Fruit fly (Drosophila melanogaster) whole organism, wandering third instar larva: ENCODE measurements around the gene Pmi.
A peak's percentile ranks its signal among the peaks of the same experiment; 100 is the strongest.

Source experiments
- Abd-B ChIP-seq: fragments of >200 bp; optimal IDR thresholded peaks from 2 replicates; lab custom pipeline; 2017; ENCODE audit warnings: missing biosample characterization, missing genetic modification characterization
- Vsx2 ChIP-seq: fragments of 200-300, 225-300 bp; sonication (Bioruptor generic); optimal IDR thresholded peaks from 2 replicates; lab custom pipeline; 2018; ENCODE audit warnings: missing biosample characterization, missing genetic modification characterization; ENCODE audit not compliant: partially characterized antibody
- brk ChIP-seq: fragments of 200-800 bp; sonication (Bioruptor generic); optimal IDR thresholded peaks from 2 replicates; lab custom pipeline; 2016; ENCODE audit warnings: missing biosample characterization, mild to moderate bottlenecking, missing genetic modification characterization
- foxo ChIP-seq, 2 experiments: fragments of 200-800 bp; sonication (Bioruptor generic); optimal IDR thresholded peaks; 2 replicates in 1 of 2; 3 replicates in 1 of 2; lab custom pipeline; 2016 to 2017; ENCODE audit warnings: missing biosample characterization in 2 of 2, missing genetic modification characterization in 2 of 2
- h ChIP-seq: fragments of 200-800 bp; sonication (Bioruptor generic); optimal IDR thresholded peaks from 3 replicates; lab custom pipeline; 2016; ENCODE audit warnings: missing biosample characterization, mild to moderate bottlenecking, missing genetic modification characterization
- usp ChIP-seq: fragments of >200 bp; optimal IDR thresholded peaks from 2 replicates; lab custom pipeline; 2017; ENCODE audit warnings: missing biosample characterization, missing genetic modification characterization

DNA sequence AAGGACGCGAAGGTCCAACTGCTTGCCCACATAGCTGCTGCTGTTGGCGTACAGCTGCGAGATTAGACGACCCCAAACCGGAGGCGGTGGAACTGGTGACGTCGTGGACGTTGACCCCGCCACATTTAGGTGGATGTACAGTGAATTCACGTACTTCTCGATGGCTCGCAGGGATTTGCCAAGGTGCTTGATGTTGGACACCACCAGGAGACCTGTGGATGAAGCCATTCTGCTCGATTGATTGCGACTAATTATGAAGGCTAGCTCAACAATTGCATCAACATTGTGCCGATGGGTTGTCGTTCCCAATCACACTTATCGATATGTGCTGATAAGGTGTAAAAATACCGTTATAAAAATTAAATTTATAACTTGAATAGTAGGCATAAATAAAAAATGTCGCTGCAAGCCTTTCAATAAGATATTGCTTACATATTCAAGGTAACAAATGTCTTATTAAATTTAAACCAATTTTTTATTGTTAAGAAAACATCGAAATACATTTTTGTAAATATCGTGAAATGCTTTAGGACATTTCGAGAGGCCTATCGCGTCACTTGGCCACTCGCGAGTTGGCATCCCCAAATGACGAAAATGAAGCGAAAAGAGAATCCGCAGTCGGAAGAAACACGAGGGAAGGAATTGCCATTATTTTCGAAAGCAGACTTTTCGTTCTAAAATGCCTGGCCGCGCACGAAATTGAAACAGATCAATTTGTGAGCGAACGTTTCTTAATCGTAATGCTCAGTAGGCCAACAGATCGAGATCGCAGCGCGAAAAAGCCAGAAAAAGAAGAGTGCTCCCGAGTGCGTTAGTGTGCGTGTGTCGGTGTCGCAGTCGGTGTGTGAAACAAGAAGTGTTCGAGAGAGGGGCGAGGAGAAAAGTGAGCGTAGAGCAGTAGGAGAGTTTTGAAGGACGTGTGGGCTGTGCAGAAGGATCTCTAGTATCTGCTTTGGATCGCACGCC, 11.0 kb upstream of the Pmi start, which contains the start of the genes Ppat-Dpck and scny:
- TF ChIP-seq usp (no peak), brk (GFP tag; lab: Kevin White, UChicago) (no peak), foxo (GFP tag; optimal IDR thresholded peaks at IDR 0.05; lab: Kevin White, UChicago) (peak in 1 of 2 experiments; percentile 43), h (GFP tag; lab: Kevin White, UChicago) (peak; percentile 57), Abd-B (GFP tag; lab: Kevin White, UChicago) (no peak), Vsx2 (GFP tag; lab: Kevin White, UChicago) (no peak)
